Worm (Caenorhabditis elegans) whole organism, L4 larva: ENCODE measurements around the gene xrn-2.

ENCODE experiments used
- F37D6.2 ChIP-seq: sonication (generic microtip); optimal IDR thresholded peaks from 2 replicates; lab custom pipeline; 2016; ENCODE audit warnings: mild to moderate bottlenecking, missing genetic modification characterization, missing compliant biosample characterization
- T26A8.4 ChIP-seq: fragments of 200-800 bp; sonication (Bioruptor generic); IDR thresholded peaks from 2 replicates; pipeline ENCODE4 v1.3.6; 2022; ENCODE audit warnings: missing genetic modification characterization, missing compliant biosample characterization
- arid-1 ChIP-seq: fragments of 200-800 bp; sonication (Bioruptor generic); conservative IDR thresholded peaks from 2 replicates; pipeline ENCODE4 v1.3.6; 2022; ENCODE audit warnings: missing genetic modification reagents, missing genetic modification characterization, missing compliant biosample characterization
- ceh-20 ChIP-seq: fragments of 200-800 bp; sonication (Bioruptor generic); IDR thresholded peaks from 2 replicates; pipeline ENCODE4 v1.3.6; 2022; ENCODE audit warnings: missing genetic modification reagents, missing genetic modification characterization, missing compliant biosample characterization
- ceh-32 ChIP-seq: sonication (generic microtip); optimal IDR thresholded peaks from 2 replicates; lab custom pipeline; 2016; ENCODE audit warnings: mild to moderate bottlenecking, missing genetic modification characterization, missing compliant biosample characterization; ENCODE audit not compliant: poor library complexity
- ceh-44 ChIP-seq: fragments of 200-800 bp; sonication (Bioruptor generic); IDR thresholded peaks from 2 replicates; pipeline ENCODE4 v1.3.6; 2022; ENCODE audit warnings: missing genetic modification reagents, missing genetic modification characterization, missing compliant biosample characterization
- ceh-62 ChIP-seq: sonication (generic microtip); optimal IDR thresholded peaks from 2 replicates; lab custom pipeline; 2017; ENCODE audit warnings: missing biosample characterization, missing genetic modification characterization
- daf-12 ChIP-seq: fragments of 150-350 bp; optimal IDR thresholded peaks from 2 replicates; lab custom pipeline; 2014; ENCODE audit warnings: missing biosample characterization, missing genetic modification reagents, missing genetic modification characterization
- daf-16 ChIP-seq, 3 experiments: sonication (generic microtip); optimal IDR thresholded peaks; 2 replicates each; lab custom pipeline; 2016 to 2017; ENCODE audit warnings: missing genetic modification characterization in 3 of 3, missing genetic modification reagents in 3 of 3, mild to moderate bottlenecking in 2 of 3, missing compliant biosample characterization in 2 of 3, missing biosample characterization in 1 of 3, moderate library complexity in 1 of 3
- daf-8 ChIP-seq: fragments of 200-800 bp; sonication (Bioruptor generic); IDR thresholded peaks from 2 replicates; pipeline ENCODE4 v1.3.6; 2022; ENCODE audit warnings: missing genetic modification characterization, missing compliant biosample characterization
- dmd-8 ChIP-seq: fragments of 200-800 bp; sonication (Bioruptor generic); IDR thresholded peaks from 2 replicates; pipeline ENCODE4 v1.3.6; 2022; ENCODE audit warnings: missing genetic modification characterization, missing compliant biosample characterization
- dmd-9 ChIP-seq: fragments of 200-800 bp; sonication (Bioruptor generic); IDR thresholded peaks from 2 replicates; pipeline ENCODE4 v1.3.6; 2022; ENCODE audit warnings: missing genetic modification reagents, missing genetic modification characterization, missing compliant biosample characterization
- dve-1 ChIP-seq: sonication (generic microtip); optimal IDR thresholded peaks from 2 replicates; lab custom pipeline; 2017; ENCODE audit warnings: antibody characterized with exemption, mild to moderate bottlenecking, missing genetic modification characterization, missing compliant biosample characterization; ENCODE audit not compliant: insufficient read depth
- egl-43 ChIP-seq: fragments of 200-800 bp; sonication (Bioruptor generic); IDR thresholded peaks from 2 replicates; pipeline ENCODE4 v1.3.6; 2022; ENCODE audit warnings: missing genetic modification reagents, missing genetic modification characterization, missing compliant biosample characterization
- fkh-10 ChIP-seq: fragments of 150-350 bp; optimal IDR thresholded peaks from 2 replicates; lab custom pipeline; 2014; ENCODE audit warnings: missing biosample characterization, missing genetic modification reagents, missing genetic modification characterization
- gei-8 ChIP-seq: fragments of 200-800 bp; sonication (Bioruptor generic); optimal IDR thresholded peaks from 2 replicates; lab custom pipeline; 2018; ENCODE audit warnings: mild to moderate bottlenecking, missing genetic modification characterization, missing compliant biosample characterization
- hif-1 ChIP-seq, 2 experiments: sonication (generic microtip); optimal IDR thresholded peaks; 2 replicates each; lab custom pipeline; 2016 to 2017; ENCODE audit warnings: missing compliant biosample characterization in 2 of 2, missing genetic modification characterization in 2 of 2, missing genetic modification reagents in 2 of 2, missing genotype in 2 of 2, mild to moderate bottlenecking in 1 of 2
- hlh-11 ChIP-seq: fragments of 200-800 bp; sonication (Bioruptor generic); optimal IDR thresholded peaks from 2 replicates; lab custom pipeline; 2018; ENCODE audit warnings: mild to moderate bottlenecking, missing genetic modification characterization, missing compliant biosample characterization
- hlh-30 ChIP-seq: sonication (generic microtip); optimal IDR thresholded peaks from 2 replicates; lab custom pipeline; 2017; ENCODE audit warnings: antibody characterized with exemption, mild to moderate bottlenecking, missing genetic modification characterization, missing compliant biosample characterization; ENCODE audit not compliant: insufficient read depth
- lin-1 ChIP-seq: fragments of 200-800 bp; sonication (Bioruptor generic); IDR thresholded peaks from 2 replicates; pipeline ENCODE4 v1.3.6; 2022; ENCODE audit warnings: missing genetic modification reagents, missing genetic modification characterization, missing compliant biosample characterization
- lin-15B ChIP-seq: fragments of 150-350 bp; sonication (generic microtip); optimal IDR thresholded peaks from 3 replicates; lab custom pipeline; 2014; ENCODE audit warnings: missing biosample characterization, missing genetic modification characterization
- lsy-2 ChIP-seq, 2 experiments: fragments of 150-350 bp in 1 of 2; sonication (generic microtip) in 1 of 2; optimal IDR thresholded peaks; 2 replicates each; lab custom pipeline; 2014 to 2017; ENCODE audit warnings: missing biosample characterization in 2 of 2, missing genetic modification characterization in 2 of 2
- madf-9 ChIP-seq: fragments of 200-800 bp; sonication (Bioruptor generic); conservative IDR thresholded peaks from 2 replicates; pipeline ENCODE4 v1.3.6; 2022; ENCODE audit warnings: missing genetic modification reagents, missing genetic modification characterization, missing compliant biosample characterization
- mxl-2 ChIP-seq: fragments of 200-800 bp; sonication (Bioruptor generic); conservative IDR thresholded peaks from 2 replicates; pipeline ENCODE4 v1.3.6; 2022; ENCODE audit warnings: missing genetic modification reagents, missing genetic modification characterization, missing compliant biosample characterization
- mxl-3 ChIP-seq: fragments of 200-800 bp; sonication (Bioruptor generic); optimal IDR thresholded peaks from 2 replicates; lab custom pipeline; 2018; ENCODE audit warnings: mild to moderate bottlenecking, missing genetic modification characterization, missing compliant biosample characterization
- nhr-10 ChIP-seq: fragments of 150-350 bp; optimal IDR thresholded peaks from 2 replicates; lab custom pipeline; 2014; ENCODE audit warnings: missing biosample characterization, missing genetic modification characterization
- nhr-11 ChIP-seq: fragments of 150-350 bp; optimal IDR thresholded peaks from 2 replicates; lab custom pipeline; 2014; ENCODE audit warnings: missing biosample characterization, missing genetic modification characterization
- nhr-111 ChIP-seq: fragments of 200-800 bp; sonication (Bioruptor generic); optimal IDR thresholded peaks from 2 replicates; lab custom pipeline; 2018; ENCODE audit warnings: mild to moderate bottlenecking, missing genetic modification characterization, missing compliant biosample characterization
- nhr-25 ChIP-seq: sonication (generic microtip); optimal IDR thresholded peaks from 2 replicates; lab custom pipeline; 2017; ENCODE audit warnings: missing genetic modification characterization, mild to moderate bottlenecking, missing compliant biosample characterization, antibody characterized with exemption, moderate library complexity, borderline replicate concordance; ENCODE audit not compliant: insufficient read depth
- nhr-42 ChIP-seq: fragments of 200-800 bp; sonication (Bioruptor generic); IDR thresholded peaks from 2 replicates; pipeline ENCODE4 v1.3.6; 2022; ENCODE audit warnings: missing genetic modification characterization, missing compliant biosample characterization
- nhr-77 ChIP-seq: fragments of 150-350 bp; optimal IDR thresholded peaks from 2 replicates; lab custom pipeline; 2014; ENCODE audit warnings: missing biosample characterization, missing genetic modification characterization
- pqm-1 ChIP-seq: sonication (generic microtip); optimal IDR thresholded peaks from 2 replicates; lab custom pipeline; 2017; ENCODE audit warnings: missing biosample characterization, missing genetic modification characterization
- sdz-12 ChIP-seq: fragments of 200-800 bp; sonication (Bioruptor generic); optimal IDR thresholded peaks from 2 replicates; lab custom pipeline; 2018; ENCODE audit warnings: mild to moderate bottlenecking, missing genetic modification characterization, missing compliant biosample characterization
- set-16 ChIP-seq: fragments of 200-800 bp; sonication (Bioruptor generic); IDR thresholded peaks from 2 replicates; pipeline ENCODE4 v1.3.6; 2022; ENCODE audit warnings: missing genetic modification reagents, missing genetic modification characterization, missing compliant biosample characterization
- skn-1 ChIP-seq: fragments of 150-350 bp; optimal IDR thresholded peaks from 2 replicates; lab custom pipeline; 2014; ENCODE audit warnings: missing biosample characterization, missing genetic modification characterization
- snpc-4 ChIP-seq: fragments of 150-350 bp; optimal IDR thresholded peaks from 2 replicates; lab custom pipeline; 2014; ENCODE audit warnings: missing biosample characterization, missing genetic modification characterization
- unc-130 ChIP-seq: sonication (generic microtip); optimal IDR thresholded peaks from 2 replicates; lab custom pipeline; 2016; ENCODE audit warnings: missing genetic modification reagents, missing genetic modification characterization, missing compliant biosample characterization
- unc-62 ChIP-seq, 3 experiments: fragments of 150-350 bp in 1 of 3; sonication (generic microtip); optimal IDR thresholded peaks in 2 of 3; peaks in 1 of 3; 1 replicate in 1 of 3; 2 replicates in 2 of 3; lab custom pipeline; 2014 to 2017; ENCODE audit warnings: missing biosample characterization in 3 of 3, missing genetic modification characterization in 3 of 3, missing genetic modification reagents in 3 of 3, missing genotype in 1 of 3
- vab-7 ChIP-seq: fragments of 200-800 bp; sonication (Bioruptor generic); IDR thresholded peaks from 2 replicates; pipeline ENCODE4 v1.3.6; 2022; ENCODE audit warnings: missing genetic modification reagents, missing genetic modification characterization, missing compliant biosample characterization
- zag-1 ChIP-seq: fragments of 150-350 bp; optimal IDR thresholded peaks from 2 replicates; lab custom pipeline; 2014; ENCODE audit warnings: missing biosample characterization, missing genetic modification characterization
- zip-11 ChIP-seq: fragments of 200-800 bp; sonication (Bioruptor generic); IDR thresholded peaks from 2 replicates; pipeline ENCODE4 v1.3.6; 2022; ENCODE audit warnings: missing genetic modification characterization, missing compliant biosample characterization
- ztf-11 ChIP-seq: fragments of 150-350 bp; optimal IDR thresholded peaks from 2 replicates; lab custom pipeline; 2014; ENCODE audit warnings: missing biosample characterization, missing genetic modification characterization
- ztf-7 ChIP-seq: fragments of 150-350 bp; optimal IDR thresholded peaks from 2 replicates; lab custom pipeline; 2014; ENCODE audit warnings: missing biosample characterization, missing genetic modification characterization

Gene xrn-2

DNA sequence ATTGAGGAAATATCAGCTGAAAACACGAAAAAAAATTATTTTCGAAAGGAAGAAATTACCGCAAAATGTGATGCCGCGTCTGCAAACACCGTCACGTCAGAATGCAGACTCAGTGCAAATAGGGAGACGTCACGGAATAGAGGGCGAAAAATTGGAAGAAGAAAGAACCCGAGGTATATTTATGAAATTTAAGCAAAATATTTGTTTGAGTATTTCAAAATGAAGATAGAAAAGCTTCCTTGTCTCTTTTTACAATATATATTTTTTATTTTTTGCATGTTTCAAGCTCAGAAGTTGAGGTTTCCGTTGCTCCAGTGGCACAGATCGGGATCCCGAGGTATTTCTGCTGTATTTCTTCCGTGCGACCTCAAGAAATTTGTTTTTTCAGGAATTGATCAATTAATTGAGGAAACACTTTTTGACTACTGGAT, 11.7 kb upstream of the xrn-2 start, which contains the start of gene W03H9.2 (continued):
- peak; percentile 61 for TF ChIP-seq fkh-10
- TF ChIP-seq arid-1 (GFP tag; lab: Robert Waterston, UW): 0 out of 2 replicates have a peak, but pooled peaks have one; percentile 9
- no peak for TF ChIP-seq zag-1 (tag; lab: Kevin White, UChicago)
- no peak for TF ChIP-seq ztf-11 (tag; lab: Kevin White, UChicago)
- no peak for TF ChIP-seq daf-16 (GFP tag; optimal IDR thresholded peaks at IDR 0.05; lab: Kevin White, UChicago)
- peak; percentile 9 for TF ChIP-seq daf-16 (tag; optimal IDR thresholded peaks at IDR 0.05; lab: Kevin White, UChicago)
- no peak for TF ChIP-seq zip-11
- TF ChIP-seq nhr-111: peak; percentile 35
- peak; percentile 49 for TF ChIP-seq hlh-11
- TF ChIP-seq, all 104 proteins: peak for 32

DNA sequence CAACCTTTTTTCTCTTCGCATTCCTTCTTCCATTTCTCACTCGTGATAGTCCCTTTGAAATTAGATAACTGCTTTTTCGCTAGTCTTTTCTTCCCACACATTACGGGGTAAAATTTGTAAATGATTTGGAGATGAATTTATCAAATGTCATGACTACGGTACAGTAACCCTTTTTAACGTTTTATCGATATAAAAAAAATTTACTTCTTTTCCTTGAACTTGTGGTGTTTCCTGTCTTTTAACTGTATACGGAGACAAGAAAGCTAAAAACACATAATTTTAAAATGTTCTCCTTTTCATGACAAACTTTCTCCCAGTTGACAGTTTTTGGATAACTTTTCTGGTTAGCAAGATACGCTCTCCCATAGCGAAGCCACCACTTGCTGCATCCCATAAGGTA, 5.5 kb upstream of the xrn-2 start, which contains the start of gene W03H9.1:
TSS of gene W03H9.1 (minus strand) at position 101 of the 400 bp plus-strand sequence.
- TF ChIP-seq lsy-2 (tag; optimal IDR thresholded peaks at IDR 0.05; lab: Kevin White, UChicago): no peak
- TF ChIP-seq nhr-25 (tag; lab: Kevin White, UChicago): no peak
- no peak for TF ChIP-seq ceh-62 (tag; lab: Kevin White, UChicago)

DNA sequence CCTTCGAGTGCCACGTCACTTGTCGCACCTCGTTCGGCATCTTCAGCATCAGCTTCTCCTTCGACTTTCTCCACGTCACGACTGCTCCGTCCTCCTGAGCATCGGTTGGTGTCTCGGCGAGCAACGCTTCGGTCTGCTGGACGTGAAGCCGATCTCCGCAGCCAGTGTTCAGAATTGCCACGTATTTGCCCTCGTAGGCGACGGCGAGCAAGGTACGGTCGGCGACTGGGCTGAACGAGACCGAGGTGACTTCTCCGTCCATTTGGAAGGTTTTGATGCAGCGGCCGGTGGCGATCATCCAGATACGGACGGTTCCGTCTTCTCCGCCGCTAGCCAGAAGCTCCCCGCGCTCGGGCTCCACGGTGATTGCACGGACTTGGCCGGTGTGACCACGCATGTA, 3.3 kb upstream of the xrn-2 start:
- TF ChIP-seq mxl-3 (GFP tag; lab: Kevin White, UChicago) (no peak), lin-1 (GFP tag; lab: Robert Waterston, UW) (no peak), unc-130 (GFP tag; lab: Kevin White, UChicago) (no peak), pqm-1 (tag; lab: Kevin White, UChicago) (no peak), nhr-77 (tag; lab: Kevin White, UChicago) (no peak), egl-43 (GFP tag; lab: Robert Waterston, UW) (0 out of 2 replicates have a peak, but pooled peaks have one; percentile 11), dmd-8 (no peak), hlh-30 (tag; lab: Kevin White, UChicago) (no peak), nhr-111 (no peak), unc-62 (GFP tag; optimal IDR thresholded peaks at IDR 0.05 in 1 of 2; lab: Kevin White, UChicago) (peak in 1 of 2 experiments; percentile 39), unc-62 (tag; optimal IDR thresholded peaks at IDR 0.05; lab: Kevin White, UChicago) (no peak), set-16 (GFP tag; lab: Robert Waterston, UW) (peak; percentile 89)

DNA sequence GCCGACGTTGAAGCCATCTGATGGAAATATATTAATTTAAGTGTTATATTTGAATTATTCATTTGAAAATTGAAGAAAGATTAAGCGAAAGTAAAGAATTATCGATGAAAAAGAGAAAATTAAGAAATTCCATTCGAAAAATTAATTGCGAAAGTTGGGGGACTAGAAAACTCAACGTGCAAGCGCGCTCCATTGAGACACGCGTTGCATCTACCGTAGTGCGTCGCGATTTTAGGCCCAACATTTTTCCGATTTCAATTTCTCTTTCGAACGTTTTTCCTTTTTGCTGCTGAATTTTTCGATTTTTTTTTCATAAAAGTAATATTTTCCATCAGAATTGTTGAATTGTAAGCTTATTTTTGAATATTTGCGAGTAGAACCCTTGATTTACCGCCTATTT, 1.2 kb upstream of the xrn-2 start, which contains the start of gene Y48B6A.1:
TSS of gene Y48B6A.1 (minus strand) at position 17 of the 400 bp plus-strand sequence.
- TF ChIP-seq lin-15B (tag; lab: Kevin White, UChicago) (peak; percentile 88), snpc-4 (tag; lab: Kevin White, UChicago) (peak; percentile 59), gei-8 (no peak), sdz-12 (GFP tag; lab: Kevin White, UChicago) (peak; percentile 54), ceh-44 (GFP tag; lab: Robert Waterston, UW) (peak; percentile 89), mxl-2 (0 out of 2 replicates have a peak, but pooled peaks have one; percentile 42), nhr-42 (GFP tag; lab: Robert Waterston, UW) (peak; percentile 95), nhr-111 (no peak), vab-7 (GFP tag; lab: Robert Waterston, UW) (peak; percentile 89), dve-1 (peak; percentile 94), dmd-8 (no peak), nhr-11 (tag; lab: Kevin White, UChicago) (peak; percentile 92), daf-12 (tag; lab: Kevin White, UChicago) (no peak), ztf-7 (peak; percentile 58), unc-62 (GFP tag; optimal IDR thresholded peaks at IDR 0.05 in 1 of 2; lab: Kevin White, UChicago) (no peak), unc-62 (tag; optimal IDR thresholded peaks at IDR 0.05; lab: Kevin White, UChicago) (no peak), dmd-9 (GFP tag; lab: Robert Waterston, UW) (peak; percentile 92), skn-1 (tag; lab: Kevin White, UChicago) (no peak), F37D6.2 (tag; lab: Kevin White, UChicago) (peak; percentile 70), T26A8.4 (peak; percentile 79), nhr-10 (tag; lab: Kevin White, UChicago) (peak; percentile 0), ceh-20 (GFP tag; lab: Robert Waterston, UW) (peak; percentile 71), daf-8 (GFP tag; lab: Robert Waterston, UW) (no peak), hif-1 (tag; optimal IDR thresholded peaks at IDR 0.05; lab: Kevin White, UChicago) (peak in 1 of 2 experiments; percentile 93), fkh-10 (peak; percentile 86), daf-16 (GFP tag; optimal IDR thresholded peaks at IDR 0.05; lab: Kevin White, UChicago) (peak in 1 of 2 experiments; percentile 16), daf-16 (tag; optimal IDR thresholded peaks at IDR 0.05; lab: Kevin White, UChicago) (peak; percentile 74), madf-9 (peak; percentile 87), ceh-32 (tag; lab: Kevin White, UChicago) (no peak), ceh-62 (tag; lab: Kevin White, UChicago) (no peak)
